Fruit fly (Drosophila melanogaster): ENCODE measurements around the gene CG31248.

CG31248 gene

dm6 chr3R:7102853-7103833 lies 26.0 kb upstream of the CG31248 start (continued):
- no peak for TF ChIP-seq schlank (tag; optimal IDR thresholded peaks at IDR 0.05)
- TF ChIP-seq HLHmδ (GFP tag; optimal IDR thresholded peaks at IDR 0.05): peak; percentile 50
- TF ChIP-seq NfI (GFP tag; optimal IDR thresholded peaks at IDR 0.05): no peak
- TF ChIP-seq CG7556 (GFP tag; optimal IDR thresholded peaks at IDR 0.05): no peak

dm6 chr3R:7104308-7104707 lies 24.8 kb upstream of the CG31248 start:
- TF ChIP-seq sens (GFP tag) (peak; percentile 70), sqz (GFP tag; optimal IDR thresholded peaks at IDR 0.05) (peak; percentile 29), zfh1 (GFP tag; IDR thresholded peaks at IDR 0.05) (0 out of 3 replicates have a peak, but pooled peaks have one; percentile 21), CG2199 (GFP tag; IDR thresholded peaks at IDR 0.05) (0 out of 3 replicates have a peak, but pooled peaks have one; percentile 16), CG2875 (GFP tag; optimal IDR thresholded peaks at IDR 0.05) (no peak), Lim3 (GFP tag; IDR thresholded peaks at IDR 0.05) (no peak), sd (tag; optimal IDR thresholded peaks at IDR 0.05) (peak; percentile 7), vvl (GFP tag; IDR thresholded peaks at IDR 0.05) (no peak), Bteb2 (GFP tag; optimal IDR thresholded peaks at IDR 0.05) (no peak), pros (GFP tag; optimal IDR thresholded peaks at IDR 0.05) (peak; percentile 75), tap (tag; optimal IDR thresholded peaks at IDR 0.05) (no peak)

- TF ChIP-seq HLH54F (GFP tag; optimal IDR thresholded peaks at IDR 0.05) (no peak), CG16779 (GFP tag; IDR thresholded peaks at IDR 0.05) (no peak), ac (GFP tag; optimal IDR thresholded peaks at IDR 0.05) (peak; percentile 84), CG7928 (GFP tag; optimal IDR thresholded peaks at IDR 0.05) (no peak), kni (GFP tag; optimal IDR thresholded peaks at IDR 0.05) (peak; percentile 50), sens (GFP tag) (peak; percentile 70), crol (GFP tag; IDR thresholded peaks at IDR 0.05) (peak; percentile 62; the same call in 1 of the 2 replicates), cad (GFP tag; optimal IDR thresholded peaks at IDR 0.05) (peak; percentile 49), insv (GFP tag; optimal IDR thresholded peaks at IDR 0.05) (peak in 1 of 2 experiments; percentile 76), pros (GFP tag; optimal IDR thresholded peaks at IDR 0.05) (peak; percentile 90), sna (GFP tag; IDR thresholded peaks at IDR 0.05; ENCODE audit: partially characterized antibody) (no peak), Elba2 (GFP tag; optimal IDR thresholded peaks at IDR 0.05) (peak; percentile 18), CG4360 (GFP tag; IDR thresholded peaks at IDR 0.05) (0 out of 2 replicates have a peak, but pooled peaks have one; percentile 22), da (GFP tag; optimal IDR thresholded peaks at IDR 0.05) (peak; percentile 30), Max (GFP tag; optimal IDR thresholded peaks at IDR 0.05) (no peak), Ets65A (GFP tag) (peak; percentile 14), twi (tag; optimal IDR thresholded peaks at IDR 0.05) (peak; percentile 93), CG2199 (GFP tag; IDR thresholded peaks at IDR 0.05) (peak; percentile 85), Med (GFP tag) (peak; percentile 9), D (optimal IDR thresholded peaks at IDR 0.05) (peak; percentile 94), D (GFP tag; optimal IDR thresholded peaks at IDR 0.05) (no peak), onecut (GFP tag; IDR thresholded peaks at IDR 0.05) (peak; percentile 43; the same call in 1 of the 2 replicates), CG5953 (GFP tag; IDR thresholded peaks at IDR 0.05) (no peak), hth (optimal IDR thresholded peaks at IDR 0.05) (peak; percentile 62)
Observed at dm6 chr3R:7105503-7106164, 23.5 kb upstream of the CG31248 start.

Measured in whole organism, embryonic.